Worm (Caenorhabditis elegans) whole organism, young adult: ENCODE results near the gene W10D9.3.
"Not testable (repeated sequence)": the region's sequence is repeated elsewhere in the genome, so short reads cannot be mapped to it uniquely, and the experiment has no call there.

Source experiments
- B0035.1 ChIP-seq: sonication (generic microtip); optimal IDR thresholded peaks from 2 replicates; lab custom pipeline; 2016; ENCODE audit warnings: missing genetic modification characterization, mild to moderate bottlenecking, missing compliant biosample characterization, missing genotype, missing genetic modification reagents
- C06A6.2 ChIP-seq: fragments of 200-800 bp; sonication (Bioruptor generic); conservative IDR thresholded peaks from 2 replicates; pipeline ENCODE4 v1.3.6; 2022; ENCODE audit warnings: missing genetic modification characterization, missing compliant biosample characterization
- C17E4.6 ChIP-seq: fragments of 200-800 bp; sonication (Bioruptor generic); IDR thresholded peaks from 2 replicates; pipeline ENCODE4 v1.3.6; 2022; ENCODE audit warnings: missing genetic modification reagents, missing genetic modification characterization, missing compliant biosample characterization
- F33H1.4 ChIP-seq: fragments of 200-800 bp; sonication (Bioruptor generic); IDR thresholded peaks from 2 replicates; pipeline ENCODE4 v1.3.6; 2022; ENCODE audit warnings: missing genetic modification reagents, missing genetic modification characterization, missing compliant biosample characterization
- Y53G8AR.9 ChIP-seq: fragments of 200-800 bp; sonication (Bioruptor generic); conservative IDR thresholded peaks from 2 replicates; pipeline ENCODE4 v1.3.6; 2022; ENCODE audit warnings: missing genetic modification reagents, missing genetic modification characterization, missing compliant biosample characterization
- Y67H2A.10 ChIP-seq: fragments of 200-800 bp; sonication (Bioruptor generic); conservative IDR thresholded peaks from 2 replicates; pipeline ENCODE4 v1.3.6; 2022; ENCODE audit warnings: missing genetic modification reagents, missing genetic modification characterization, missing compliant biosample characterization
- Y95B8A.8 ChIP-seq: fragments of 200-800 bp; sonication (Bioruptor generic); IDR thresholded peaks from 2 replicates; pipeline ENCODE4 v1.3.6; 2022; ENCODE audit warnings: missing genetic modification reagents, missing genetic modification characterization, missing compliant biosample characterization
- ZK185.1 ChIP-seq: sonication (generic microtip); optimal IDR thresholded peaks from 2 replicates; lab custom pipeline; 2016; ENCODE audit warnings: mild to moderate bottlenecking, missing genetic modification characterization, missing compliant biosample characterization; ENCODE audit not compliant: poor library complexity, severe bottlenecking
- bed-2 ChIP-seq: fragments of 200-800 bp; sonication (Bioruptor generic); IDR thresholded peaks from 2 replicates; pipeline ENCODE4 v1.3.6; 2022; ENCODE audit warnings: missing genetic modification reagents, missing genetic modification characterization, missing compliant biosample characterization
- ccch-3 ChIP-seq: fragments of 200-800 bp; sonication (Bioruptor generic); optimal IDR thresholded peaks from 2 replicates; lab custom pipeline; 2018; ENCODE audit warnings: mild to moderate bottlenecking, missing genetic modification characterization, missing compliant biosample characterization
- ceh-91 ChIP-seq: fragments of 200-800 bp; sonication (Bioruptor generic); IDR thresholded peaks from 2 replicates; pipeline ENCODE4 v1.3.6; 2022; ENCODE audit warnings: missing genetic modification reagents, missing genetic modification characterization, missing compliant biosample characterization
- efl-1 ChIP-seq: fragments of 150-350 bp; optimal IDR thresholded peaks from 2 replicates; lab custom pipeline; 2014; ENCODE audit warnings: missing biosample characterization, missing genetic modification reagents, missing genetic modification characterization
- egrh-3 ChIP-seq: fragments of 200-800 bp; sonication (Bioruptor generic); IDR thresholded peaks from 2 replicates; pipeline ENCODE4 v1.3.6; 2022; ENCODE audit warnings: missing genetic modification reagents, missing genetic modification characterization, missing compliant biosample characterization
- ekl-4 ChIP-seq: fragments of 200-800 bp; sonication (Bioruptor generic); IDR thresholded peaks from 2 replicates; pipeline ENCODE4 v1.3.6; 2022; ENCODE audit warnings: missing genetic modification reagents, missing genetic modification characterization, missing compliant biosample characterization
- lag-1 ChIP-seq: fragments of 200-800 bp; sonication (Bioruptor generic); IDR thresholded peaks from 2 replicates; pipeline ENCODE4 v1.3.6; 2022; ENCODE audit warnings: missing genetic modification reagents, missing genetic modification characterization, missing compliant biosample characterization
- lsl-1 ChIP-seq: fragments of 200-800 bp; sonication (Bioruptor generic); optimal IDR thresholded peaks from 2 replicates; lab custom pipeline; 2018; ENCODE audit warnings: mild to moderate bottlenecking, missing genetic modification characterization, moderate library complexity, missing compliant biosample characterization
- madf-6 ChIP-seq: fragments of 200-800 bp; sonication (Bioruptor generic); IDR thresholded peaks from 2 replicates; pipeline ENCODE4 v1.3.6; 2022; ENCODE audit warnings: missing genetic modification reagents, missing genetic modification characterization, missing compliant biosample characterization
- pbrm-1 ChIP-seq: fragments of 200-800 bp; sonication (Bioruptor generic); IDR thresholded peaks from 2 replicates; pipeline ENCODE4 v1.3.6; 2022; ENCODE audit warnings: missing genetic modification reagents, missing genetic modification characterization, missing compliant biosample characterization
- rcor-1 ChIP-seq: fragments of 200-800 bp; sonication (Bioruptor generic); IDR thresholded peaks from 2 replicates; pipeline ENCODE4 v1.3.6; 2022; ENCODE audit warnings: missing genetic modification reagents, missing genetic modification characterization, missing compliant biosample characterization
- sea-2 ChIP-seq: fragments of 200-800 bp; sonication (Bioruptor generic); IDR thresholded peaks from 2 replicates; pipeline ENCODE4 v1.3.6; 2022; ENCODE audit warnings: missing genetic modification characterization, missing compliant biosample characterization
- snpc-1.1 ChIP-seq: sonication (generic microtip); optimal IDR thresholded peaks from 2 replicates; lab custom pipeline; 2017; ENCODE audit warnings: missing genetic modification characterization, mild to moderate bottlenecking, missing compliant biosample characterization, antibody characterized with exemption, moderate library complexity, missing genotype, missing genetic modification reagents; ENCODE audit not compliant: insufficient read depth
- somi-1 ChIP-seq: fragments of 200-800 bp; sonication (Bioruptor generic); optimal IDR thresholded peaks from 2 replicates; lab custom pipeline; 2018; ENCODE audit warnings: mild to moderate bottlenecking, missing genetic modification characterization, missing compliant biosample characterization
- sptf-2 ChIP-seq: fragments of 200-800 bp; sonication (Bioruptor generic); optimal IDR thresholded peaks from 2 replicates; lab custom pipeline; 2018; ENCODE audit warnings: mild to moderate bottlenecking, missing genetic modification characterization, missing compliant biosample characterization
- xnd-1 ChIP-seq: sonication (generic microtip); optimal IDR thresholded peaks from 2 replicates; lab custom pipeline; 2016; ENCODE audit warnings: missing genotype, missing genetic modification reagents, missing genetic modification characterization, missing compliant biosample characterization
- ztf-22 ChIP-seq: fragments of 200-800 bp; sonication (Bioruptor generic); optimal IDR thresholded peaks from 2 replicates; lab custom pipeline; 2018; ENCODE audit warnings: mild to moderate bottlenecking, missing genetic modification characterization, moderate library complexity, missing compliant biosample characterization
- ztf-25 ChIP-seq: fragments of 200-800 bp; sonication (Bioruptor generic); IDR thresholded peaks from 2 replicates; pipeline ENCODE4 v1.3.6; 2022; ENCODE audit warnings: missing genetic modification reagents, missing genetic modification characterization, missing compliant biosample characterization

W10D9.3 gene

ce11 chrII:467265-467664, 6.5 kb upstream of the W10D9.3 start, which contains the start of gene nfyb-1:
TSS of gene nfyb-1 (minus strand) at chrII:467365.
- TF ChIP-seq xnd-1 (tag; lab: Kevin White, UChicago) (no peak), Y95B8A.8 (GFP tag; lab: Robert Waterston, UW) (no peak), lag-1 (no peak), madf-6 (no peak), Y67H2A.10 (GFP tag; lab: Robert Waterston, UW) (no peak)
- TF ChIP-seq, all 124 proteins: peak for 0

- TF ChIP-seq ccch-3 (GFP tag; lab: Kevin White, UChicago) (no peak), lsl-1 (peak; percentile 24)
Observed at ce11 chrII:461297-461696, 562 bp upstream of the W10D9.3 start.

ce11 chrII:457790-458189, 2.9 kb downstream of the W10D9.3 start, which contains the start of gene gvd-1:
TSS of gene gvd-1 (minus strand) at chrII:457890.
- no peak for TF ChIP-seq ceh-91 (GFP tag; lab: Robert Waterston, UW)
- TF ChIP-seq sptf-2 (GFP tag; lab: Kevin White, UChicago): no peak
- TF ChIP-seq efl-1 (GFP tag; lab: Kevin White, UChicago): no peak
- TF ChIP-seq rcor-1 (GFP tag; lab: Robert Waterston, UW): no peak
- TF ChIP-seq somi-1: no peak
- TF ChIP-seq ztf-25 (GFP tag; lab: Robert Waterston, UW): no peak
- no peak for TF ChIP-seq pbrm-1
- no peak for TF ChIP-seq lag-1
- no peak for TF ChIP-seq bed-2 (GFP tag; lab: Robert Waterston, UW)
- no peak for TF ChIP-seq C17E4.6 (GFP tag; lab: Robert Waterston, UW)
- TF ChIP-seq xnd-1 (tag; lab: Kevin White, UChicago): no peak
- no peak for TF ChIP-seq ekl-4 (GFP tag; lab: Robert Waterston, UW)
- TF ChIP-seq C06A6.2 (GFP tag; lab: Robert Waterston, UW): no peak
- TF ChIP-seq B0035.1 (tag; lab: Kevin White, UChicago): no peak
- TF ChIP-seq ztf-22 (GFP tag; lab: Kevin White, UChicago): no peak

- TF ChIP-seq lsl-1 (peak; percentile 0), Y53G8AR.9 (GFP tag; lab: Robert Waterston, UW) (no peak)
Observed at ce11 chrII:456371-456770, 4.4 kb downstream of the W10D9.3 start.

ce11 chrII:454646-455045, 6.1 kb downstream of the W10D9.3 start, which contains the start of gene W10D9.1:
TSS of gene W10D9.1 (plus strand) at chrII:454946.
- TF ChIP-seq egrh-3 (GFP tag; lab: Robert Waterston, UW); snpc-1.1 (tag; lab: Kevin White, UChicago); sea-2 (GFP tag; lab: Robert Waterston, UW): not testable (repeated sequence)

- TF ChIP-seq F33H1.4 (GFP tag; lab: Robert Waterston, UW) (peak; percentile 64), egrh-3 (GFP tag; lab: Robert Waterston, UW) (peak; percentile 54; the same call in 1 of the 2 replicates)
Observed at ce11 chrII:452159-452558, 8.6 kb downstream of the W10D9.3 start.

- not testable (repeated sequence) for TF ChIP-seq ZK185.1 (tag; lab: Kevin White, UChicago); F33H1.4 (GFP tag; lab: Robert Waterston, UW); C06A6.2 (GFP tag; lab: Robert Waterston, UW)
Observed at ce11 chrII:441102-441501, 19.6 kb downstream of the W10D9.3 start, which contains the start of gene C24H12.1. TSS of gene C24H12.1 (plus strand) at chrII:441402.
